Fruit fly (Drosophila melanogaster) whole organism, prepupa: ENCODE measurements around the gene VhaAC39-2.

Experiments used
- Blimp-1 ChIP-seq: fragments of 200-800 bp; sonication (Bioruptor generic); optimal IDR thresholded peaks from 3 replicates; lab custom pipeline; 2017; ENCODE audit warnings: missing biosample characterization, missing genetic modification characterization, mild to moderate bottlenecking, moderate library complexity, missing genetic modification reagents
- CG10669 ChIP-seq: fragments of 200-800 bp; sonication (Bioruptor generic); optimal IDR thresholded peaks from 3 replicates; lab custom pipeline; 2018; ENCODE audit warnings: missing biosample characterization, mild to moderate bottlenecking, missing genetic modification characterization, moderate library complexity
- CG31627 ChIP-seq: fragments of 200-800 bp; sonication (Bioruptor generic); optimal IDR thresholded peaks from 3 replicates; lab custom pipeline; 2016; ENCODE audit warnings: missing biosample characterization, missing genetic modification characterization
- CG6792 ChIP-seq: fragments of 200-800 bp; sonication (Bioruptor generic); optimal IDR thresholded peaks from 3 replicates; lab custom pipeline; 2016; ENCODE audit warnings: missing biosample characterization, missing genetic modification characterization
- CG6854 ChIP-seq: fragments of 200-800 bp; sonication (Bioruptor generic); optimal IDR thresholded peaks from 2 replicates; lab custom pipeline; 2017; ENCODE audit warnings: missing biosample characterization, mild to moderate bottlenecking, missing genetic modification characterization
- CG8319 ChIP-seq: fragments of 200-800 bp; sonication (Bioruptor generic); optimal IDR thresholded peaks from 3 replicates; lab custom pipeline; 2016; ENCODE audit warnings: missing biosample characterization, missing genetic modification characterization
- Ets21C ChIP-seq: fragments of 200-800 bp; sonication (Bioruptor generic); optimal IDR thresholded peaks from 3 replicates; lab custom pipeline; 2016; ENCODE audit warnings: missing biosample characterization, missing genetic modification characterization
- Gug ChIP-seq: fragments of 200-800 bp; sonication (Bioruptor generic); IDR thresholded peaks from 2 replicates; pipeline ENCODE4 v1.3.6; 2022; ENCODE audit warnings: missing biosample characterization, missing genetic modification characterization
- Sox14 ChIP-seq: fragments of 200-800 bp; sonication (Bioruptor generic); optimal IDR thresholded peaks from 3 replicates; lab custom pipeline; 2016; ENCODE audit warnings: missing biosample characterization, missing genetic modification characterization
- achi ChIP-seq: fragments of 200-800 bp; sonication (Bioruptor generic); optimal IDR thresholded peaks from 3 replicates; lab custom pipeline; 2016; ENCODE audit warnings: missing biosample characterization, missing genetic modification characterization
- acj6 ChIP-seq: fragments of 200-800 bp; sonication (Bioruptor generic); optimal IDR thresholded peaks from 3 replicates; lab custom pipeline; 2016; ENCODE audit warnings: missing biosample characterization, missing genetic modification characterization
- cyc ChIP-seq: fragments of 200-800 bp; sonication (Bioruptor generic); optimal IDR thresholded peaks from 3 replicates; lab custom pipeline; 2016; ENCODE audit warnings: missing biosample characterization, missing genetic modification characterization
- esn ChIP-seq: fragments of 200-800 bp; sonication (Bioruptor generic); optimal IDR thresholded peaks from 2 replicates; lab custom pipeline; 2016; ENCODE audit warnings: missing biosample characterization, mild to moderate bottlenecking, missing genetic modification characterization, moderate library complexity
- fd59A ChIP-seq: fragments of 200-800 bp; sonication (Bioruptor generic); optimal IDR thresholded peaks from 2 replicates; lab custom pipeline; 2017; ENCODE audit warnings: missing biosample characterization, mild to moderate bottlenecking, missing genetic modification characterization, missing genetic modification reagents

- TF ChIP-seq achi = no peak
- no peak for TF ChIP-seq Ets21C (GFP tag; lab: Kevin White, UChicago)
- TF ChIP-seq fd59A (GFP tag; lab: Kevin White, UChicago) = no peak
- no peak for TF ChIP-seq CG6792 (GFP tag; lab: Kevin White, UChicago)
- TF ChIP-seq CG10669 (GFP tag; lab: Kevin White, UChicago) = no peak
- no peak for TF ChIP-seq CG31627 (GFP tag; lab: Kevin White, UChicago)
- TF ChIP-seq Gug (GFP tag; lab: Robert Waterston, UW) = no peak
- no peak for TF ChIP-seq CG8319 (GFP tag; lab: Kevin White, UChicago)
- TF ChIP-seq Blimp-1 = no peak
- TF ChIP-seq Sox14 (GFP tag; lab: Kevin White, UChicago) = no peak
- no peak for TF ChIP-seq esn (GFP tag; lab: Kevin White, UChicago)
- no peak for TF ChIP-seq CG6854 (GFP tag; lab: Kevin White, UChicago)
- TF ChIP-seq acj6 = no peak
- TF ChIP-seq cyc (GFP tag; lab: Kevin White, UChicago) = no peak
Observed at dm6 chr3R:23156347-23156864, 2.7 kb downstream of the VhaAC39-2 start.
